Fruit fly (Drosophila melanogaster): ENCODE data around the gene dac.

dac gene

DNA sequence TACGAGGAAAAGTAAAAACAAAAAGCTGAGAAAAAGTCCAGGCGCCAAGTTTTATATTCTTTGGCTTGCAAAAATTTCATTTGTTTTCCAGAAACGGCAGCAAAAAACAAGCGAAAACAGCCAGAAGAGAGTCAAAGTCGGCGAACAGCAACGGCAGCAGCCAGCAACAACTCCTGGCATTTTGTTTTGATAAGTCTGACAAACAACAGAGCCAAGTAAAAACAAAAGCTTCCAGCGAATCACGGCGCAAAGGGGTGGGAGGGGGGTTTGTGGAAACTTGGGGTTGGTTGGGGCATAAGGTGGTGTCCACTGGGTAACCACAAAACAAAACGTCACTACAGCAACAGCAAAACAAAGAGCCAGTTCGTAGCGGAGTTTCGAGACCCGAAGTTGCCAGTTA lies 39.3 kb upstream of the dac start:
- no peak for TF ChIP-seq psq (optimal IDR thresholded peaks at IDR 0.05)
- no peak for TF ChIP-seq Dll (optimal IDR thresholded peaks at IDR 0.05)
- TF ChIP-seq CG8478 (optimal IDR thresholded peaks at IDR 0.05): no peak
- no peak for TF ChIP-seq pan (optimal IDR thresholded peaks at IDR 0.05)
- TF ChIP-seq EcR (GFP tag; optimal IDR thresholded peaks at IDR 0.05): no peak
- TF ChIP-seq usp (GFP tag; optimal IDR thresholded peaks at IDR 0.05): no peak

DNA sequence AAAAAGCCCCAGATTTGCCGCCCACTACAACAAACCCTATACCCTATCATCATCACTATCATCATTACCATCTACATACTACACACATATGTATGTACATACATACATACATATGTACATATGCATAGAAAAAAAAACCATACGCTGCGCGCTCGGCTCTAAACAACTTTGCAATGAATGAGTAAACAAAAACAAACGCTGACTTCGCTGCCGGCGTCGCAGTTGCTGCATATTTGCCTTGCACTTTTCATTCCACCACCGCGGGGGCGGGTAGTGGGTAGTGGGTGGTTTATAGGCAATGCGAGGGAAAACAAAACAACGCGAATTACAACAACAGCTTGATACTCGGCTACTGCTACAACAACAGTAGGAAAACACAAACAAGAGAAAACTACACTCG lies 37.3 kb upstream of the dac start:
- TF ChIP-seq pan (optimal IDR thresholded peaks at IDR 0.05) (no peak), EcR (GFP tag; optimal IDR thresholded peaks at IDR 0.05) (no peak), psq (optimal IDR thresholded peaks at IDR 0.05) (no peak), CG8478 (optimal IDR thresholded peaks at IDR 0.05) (no peak), Dll (optimal IDR thresholded peaks at IDR 0.05) (no peak), usp (GFP tag; optimal IDR thresholded peaks at IDR 0.05) (no peak)

DNA sequence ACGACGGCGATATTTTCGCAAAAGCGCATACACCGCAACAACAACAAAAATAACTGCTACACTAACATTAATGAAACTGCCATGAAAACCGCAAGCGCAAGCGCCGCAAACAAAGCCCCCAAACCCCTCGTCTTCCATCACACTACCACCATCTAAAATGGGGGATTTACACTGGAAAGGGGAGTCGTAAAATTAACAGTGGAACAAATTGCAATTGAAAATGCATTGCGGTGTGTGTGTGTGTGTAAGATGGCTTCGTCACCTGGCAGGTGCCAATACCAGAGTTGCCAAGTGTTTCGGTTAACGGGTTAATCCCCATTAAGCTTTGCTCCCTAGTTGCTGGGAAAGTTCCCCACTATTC lies 36.5 kb upstream of the dac start:
- TF ChIP-seq Dll (optimal IDR thresholded peaks at IDR 0.05) (no peak), CG8478 (optimal IDR thresholded peaks at IDR 0.05) (no peak), usp (GFP tag; optimal IDR thresholded peaks at IDR 0.05) (no peak), psq (optimal IDR thresholded peaks at IDR 0.05) (no peak), EcR (GFP tag; optimal IDR thresholded peaks at IDR 0.05) (no peak), pan (optimal IDR thresholded peaks at IDR 0.05) (no peak)

DNA sequence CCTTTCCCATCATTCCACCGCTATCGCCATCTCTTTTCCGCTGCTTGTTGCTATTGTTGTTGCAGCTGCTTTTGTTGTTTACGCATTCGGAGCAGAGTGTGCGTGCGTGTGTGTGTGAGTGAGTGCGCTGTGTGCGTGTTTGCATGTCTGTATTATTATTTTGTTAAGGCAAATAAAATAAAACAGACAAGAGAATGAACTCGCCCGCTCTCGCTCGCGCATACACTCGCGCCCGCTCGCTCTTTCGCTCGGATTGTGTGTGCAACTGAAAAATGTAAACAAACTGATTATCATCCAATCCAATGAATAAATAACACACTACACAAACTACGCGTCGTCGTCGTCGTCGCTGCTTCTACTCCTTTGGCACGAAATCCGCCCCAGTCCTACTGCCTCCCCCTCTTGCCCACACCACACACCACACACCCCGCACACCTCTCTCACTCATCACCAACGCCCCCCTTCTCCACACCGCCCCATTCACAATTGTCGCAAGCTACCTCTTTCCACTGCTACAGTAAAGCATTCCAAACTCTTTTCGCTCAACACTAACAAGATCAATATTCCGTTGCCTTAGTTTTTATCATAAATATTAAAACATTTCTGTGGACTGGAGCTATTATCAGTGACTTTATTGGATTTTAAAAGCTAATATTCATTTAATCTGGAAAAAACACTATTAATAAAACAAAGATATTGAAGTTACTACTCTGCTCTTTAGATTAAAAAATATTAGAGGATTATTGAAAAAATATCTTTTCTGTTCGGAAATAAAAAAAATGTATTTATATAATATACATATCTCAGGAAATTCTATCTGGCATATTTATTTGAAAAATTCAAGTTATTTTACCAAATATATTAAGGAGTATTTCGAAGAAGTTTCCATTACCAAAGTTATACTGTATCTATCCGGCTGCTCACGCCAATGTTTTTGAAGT lies 35.8 kb upstream of the dac start:
- TF ChIP-seq Dll (optimal IDR thresholded peaks at IDR 0.05): peak; percentile 70
- TF ChIP-seq usp (GFP tag; optimal IDR thresholded peaks at IDR 0.05): no peak
- TF ChIP-seq psq (optimal IDR thresholded peaks at IDR 0.05): no peak
- no peak for TF ChIP-seq CG8478 (optimal IDR thresholded peaks at IDR 0.05)
- no peak for TF ChIP-seq pan (optimal IDR thresholded peaks at IDR 0.05)
- TF ChIP-seq EcR (GFP tag; optimal IDR thresholded peaks at IDR 0.05): peak in 1 of 2 experiments; percentile 60

DNA sequence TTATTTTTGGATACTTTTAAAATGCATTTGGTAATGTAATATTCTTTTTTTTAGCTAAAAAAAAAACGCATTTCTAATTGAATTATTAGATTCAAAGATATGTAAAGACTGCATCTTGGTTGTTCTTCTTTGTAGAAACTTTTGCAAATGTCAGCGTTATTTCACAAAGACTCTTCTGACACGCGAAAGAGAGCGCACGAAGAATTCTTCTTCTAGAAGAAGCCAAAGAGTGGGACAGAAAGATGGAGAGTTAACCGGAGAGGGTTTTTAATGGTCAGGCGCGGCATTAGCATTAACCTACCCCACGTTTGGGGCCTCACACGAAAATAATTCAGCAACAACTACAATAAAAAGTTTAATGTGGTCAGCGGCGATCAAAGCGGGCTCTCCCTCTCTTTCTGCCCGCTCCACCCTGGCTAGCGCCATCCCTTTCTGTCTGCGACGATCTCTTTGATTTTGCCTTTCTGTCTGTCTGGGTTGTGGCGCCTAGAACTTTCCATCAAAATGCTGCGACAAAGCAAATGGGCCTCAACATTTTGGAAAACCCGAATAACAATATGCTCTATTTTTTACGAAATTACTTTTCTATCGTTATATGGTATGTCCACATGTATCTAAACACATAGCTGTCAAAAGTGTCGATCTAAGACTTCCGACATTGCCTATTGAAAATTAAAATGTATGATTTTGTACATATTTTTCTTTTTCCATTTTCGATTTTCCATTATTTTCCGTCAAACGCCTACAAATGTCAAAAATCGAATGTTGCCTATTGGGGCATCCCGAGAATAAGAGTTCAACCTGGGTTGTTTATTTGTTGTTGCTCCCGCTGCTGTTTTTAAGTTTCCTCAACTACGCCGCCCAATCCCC lies 34.9 kb upstream of the dac start:
- TF ChIP-seq CG8478 (optimal IDR thresholded peaks at IDR 0.05) (no peak), EcR (GFP tag; optimal IDR thresholded peaks at IDR 0.05) (no peak), pan (optimal IDR thresholded peaks at IDR 0.05) (no peak), Dll (optimal IDR thresholded peaks at IDR 0.05) (no peak), psq (optimal IDR thresholded peaks at IDR 0.05) (no peak), usp (GFP tag; optimal IDR thresholded peaks at IDR 0.05) (no peak)

DNA sequence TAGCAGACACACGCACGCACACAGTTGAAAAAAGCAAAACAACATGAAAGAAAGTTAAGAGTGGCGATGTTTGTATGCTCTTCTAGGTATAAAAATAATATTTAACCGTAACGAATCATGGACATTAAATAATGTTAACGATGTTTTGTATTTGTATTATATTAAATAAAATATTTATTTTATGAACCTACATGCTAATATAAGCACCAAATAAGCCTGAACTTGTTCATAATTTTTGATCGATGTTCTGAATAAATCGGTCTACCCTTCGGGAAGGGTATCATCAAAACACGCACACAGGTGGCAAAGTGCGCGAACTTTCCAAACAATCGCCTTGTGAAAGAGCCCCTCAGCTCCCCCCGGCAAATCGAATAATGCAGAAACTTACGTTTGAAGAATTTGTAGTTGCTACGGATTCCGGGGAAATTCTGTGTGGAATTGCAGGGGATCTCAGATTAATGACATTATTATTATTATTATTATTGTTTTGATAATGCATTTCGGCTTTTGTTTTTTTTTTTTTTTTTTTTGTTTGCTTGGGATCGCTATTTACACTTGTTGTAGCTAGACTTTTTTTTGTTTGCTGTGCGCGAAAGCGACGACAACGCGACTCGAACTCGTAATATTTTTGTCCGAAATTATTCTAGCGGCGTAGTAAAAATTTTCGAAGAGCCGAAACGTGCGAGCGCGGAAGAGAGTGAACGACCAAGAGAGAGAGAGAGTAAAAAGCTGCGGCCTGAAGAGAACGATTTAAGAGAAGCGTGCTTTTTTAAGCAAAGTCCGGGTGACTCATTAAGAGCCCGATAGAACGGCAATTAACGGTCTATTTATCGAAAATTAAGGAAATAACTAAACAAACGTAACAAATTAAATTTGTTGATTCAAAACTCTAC lies 34.0 kb upstream of the dac start:
- no peak for TF ChIP-seq psq (optimal IDR thresholded peaks at IDR 0.05)
- TF ChIP-seq Dll (optimal IDR thresholded peaks at IDR 0.05): peak; percentile 41
- TF ChIP-seq usp (GFP tag; optimal IDR thresholded peaks at IDR 0.05): no peak

DNA sequence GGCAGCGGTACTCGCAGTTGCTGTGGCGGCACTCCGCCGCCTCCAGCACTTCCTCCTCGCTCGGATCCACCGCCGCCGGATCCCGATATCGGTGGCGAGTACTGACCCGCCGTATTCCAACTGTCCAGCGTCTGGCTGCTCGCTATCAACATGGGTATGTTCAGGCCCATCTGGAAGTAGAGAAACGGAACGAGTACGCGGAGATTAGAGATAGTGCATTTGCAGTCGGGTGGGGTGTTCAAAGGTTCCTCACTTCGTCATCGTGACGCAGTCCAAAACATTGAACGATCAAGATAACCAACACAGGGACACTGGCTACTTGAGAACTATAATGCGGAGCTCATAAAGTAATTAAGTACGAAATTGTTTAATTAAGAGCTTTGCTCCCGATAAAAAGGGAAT lies 25.5 kb upstream of the dac start:
- TF ChIP-seq psq (optimal IDR thresholded peaks at IDR 0.05): no peak
- no peak for TF ChIP-seq usp (GFP tag; optimal IDR thresholded peaks at IDR 0.05)
- TF ChIP-seq CG8478 (optimal IDR thresholded peaks at IDR 0.05): no peak
- TF ChIP-seq pan (optimal IDR thresholded peaks at IDR 0.05): no peak
- TF ChIP-seq Dll (optimal IDR thresholded peaks at IDR 0.05): no peak
- no peak for TF ChIP-seq EcR (GFP tag; optimal IDR thresholded peaks at IDR 0.05)

DNA sequence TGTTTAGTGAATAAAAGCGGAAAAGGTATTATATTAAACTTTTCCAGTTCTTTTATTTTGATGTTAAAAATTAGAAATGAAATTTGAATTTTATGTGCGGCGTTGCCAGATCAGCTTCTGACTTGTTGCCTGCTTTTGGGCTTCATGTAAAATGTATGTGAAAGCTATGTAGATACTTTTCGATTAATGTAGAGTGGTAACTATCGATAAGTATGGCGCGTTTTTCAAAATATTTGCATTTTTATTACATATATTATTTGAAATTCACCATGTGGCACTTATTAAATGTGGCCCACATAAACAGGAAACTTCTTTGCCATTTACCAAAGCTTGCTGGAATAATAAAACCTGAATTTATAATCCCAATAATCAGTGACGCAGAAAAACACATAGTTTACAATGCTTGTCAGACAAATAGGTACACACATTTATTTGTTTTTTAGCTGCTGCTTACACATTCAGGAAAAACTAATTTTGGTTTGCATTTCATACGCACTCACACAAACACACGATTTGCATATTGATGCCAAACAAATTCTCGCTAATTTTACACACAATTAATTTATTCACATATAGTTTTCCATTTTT lies 22.0 kb upstream of the dac start:
- TF ChIP-seq EcR (GFP tag; optimal IDR thresholded peaks at IDR 0.05) (no peak), Dll (optimal IDR thresholded peaks at IDR 0.05) (no peak), CG8478 (optimal IDR thresholded peaks at IDR 0.05) (no peak), usp (GFP tag; optimal IDR thresholded peaks at IDR 0.05) (no peak), pan (optimal IDR thresholded peaks at IDR 0.05) (no peak), psq (optimal IDR thresholded peaks at IDR 0.05) (no peak)

DNA sequence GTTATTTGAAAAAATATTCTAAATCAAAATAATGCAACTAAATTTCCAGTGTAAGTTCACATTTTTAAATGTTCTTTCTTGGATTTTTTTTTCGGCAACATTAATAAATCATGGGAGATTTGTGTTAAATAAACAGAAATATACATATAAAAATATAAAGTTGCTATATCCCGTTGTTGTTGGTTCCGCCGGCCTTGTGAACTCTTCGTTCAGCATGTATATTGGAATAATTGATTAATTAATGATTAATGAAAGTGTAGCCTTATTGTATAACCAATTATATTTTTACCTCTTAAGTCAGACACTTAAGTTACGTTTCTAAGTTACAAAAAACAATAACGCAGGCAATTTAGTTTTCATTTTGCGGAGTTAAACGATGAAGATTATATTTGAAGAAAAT lies 21.4 kb upstream of the dac start:
- TF ChIP-seq Dll (optimal IDR thresholded peaks at IDR 0.05): no peak
- no peak for TF ChIP-seq psq (optimal IDR thresholded peaks at IDR 0.05)
- TF ChIP-seq pan (optimal IDR thresholded peaks at IDR 0.05): no peak
- no peak for TF ChIP-seq EcR (GFP tag; optimal IDR thresholded peaks at IDR 0.05)
- TF ChIP-seq usp (GFP tag; optimal IDR thresholded peaks at IDR 0.05): no peak
- no peak for TF ChIP-seq CG8478 (optimal IDR thresholded peaks at IDR 0.05)

DNA sequence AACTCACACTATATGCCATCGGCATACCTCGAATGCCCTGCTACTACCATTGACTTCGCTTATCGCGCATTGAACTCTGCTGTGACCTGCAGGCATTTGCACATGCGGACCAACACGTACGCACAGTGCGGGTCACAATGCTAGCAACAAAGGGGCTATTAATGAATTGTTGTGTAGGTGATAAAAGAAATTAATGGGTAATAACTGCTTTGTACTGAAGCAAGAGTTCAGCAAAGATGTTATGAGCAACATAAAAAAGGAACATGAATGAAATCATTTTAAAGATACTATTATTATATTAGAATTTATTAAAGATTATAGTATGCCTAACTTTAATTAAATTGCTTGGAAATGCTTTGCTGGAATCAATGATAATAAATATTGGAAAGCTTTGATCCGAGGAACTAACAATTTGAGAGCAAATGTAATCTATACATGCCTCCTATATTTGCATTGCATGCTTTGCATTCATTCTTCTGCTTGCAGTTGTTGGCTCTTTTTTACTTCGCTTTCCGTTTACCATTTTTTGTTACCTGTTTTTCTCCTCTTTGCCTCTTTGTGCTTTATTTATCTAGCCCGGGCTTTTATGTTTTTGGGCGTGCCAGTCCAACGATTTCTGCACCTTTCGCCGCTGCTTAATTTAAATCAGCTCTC lies 17.2 kb upstream of the dac start:
- TF ChIP-seq CG8478 (optimal IDR thresholded peaks at IDR 0.05) (no peak), usp (GFP tag; optimal IDR thresholded peaks at IDR 0.05) (no peak), pan (optimal IDR thresholded peaks at IDR 0.05) (no peak), psq (optimal IDR thresholded peaks at IDR 0.05) (no peak), EcR (GFP tag; optimal IDR thresholded peaks at IDR 0.05) (no peak), Dll (optimal IDR thresholded peaks at IDR 0.05) (no peak)
